Worm (Caenorhabditis elegans) whole organism, midembryonic: ENCODE data around the gene F59B2.14.

Experiments used
- T22C8.4 ChIP-seq: fragments of 200-800 bp; sonication (Bioruptor generic); IDR thresholded peaks from 2 replicates; pipeline ENCODE4 v1.3.6; 2022; ENCODE audit warnings: missing genetic modification characterization, missing compliant biosample characterization
- cog-1 ChIP-seq: sonication (generic microtip); optimal IDR thresholded peaks from 2 replicates; lab custom pipeline; 2016; ENCODE audit warnings: missing genetic modification characterization, missing compliant biosample characterization
- flt-1 ChIP-seq: fragments of 200-800 bp; sonication (Bioruptor generic); IDR thresholded peaks from 2 replicates; pipeline ENCODE4 v1.3.6; 2022; ENCODE audit warnings: missing genetic modification characterization, missing compliant biosample characterization
- klf-2 ChIP-seq: fragments of 200-800 bp; sonication (Bioruptor generic); conservative IDR thresholded peaks from 2 replicates; pipeline ENCODE4 v1.3.6; 2022; ENCODE audit warnings: missing genetic modification reagents, missing genetic modification characterization, missing compliant biosample characterization
- med-1 ChIP-seq: sonication (generic microtip); optimal IDR thresholded peaks from 2 replicates; lab custom pipeline; 2017; ENCODE audit warnings: missing genetic modification characterization, mild to moderate bottlenecking, missing compliant biosample characterization, antibody characterized with exemption, missing genetic modification reagents; ENCODE audit not compliant: insufficient read depth
- ref-1 ChIP-seq: fragments of 200-800 bp; sonication (Bioruptor generic); conservative IDR thresholded peaks from 2 replicates; pipeline ENCODE4 v1.3.6; 2022; ENCODE audit warnings: missing genetic modification reagents, missing genetic modification characterization, missing compliant biosample characterization
- tab-1 ChIP-seq: fragments of 200-800 bp; sonication (Bioruptor generic); IDR thresholded peaks from 2 replicates; pipeline ENCODE4 v1.3.6; 2022; ENCODE audit warnings: missing genetic modification characterization, missing compliant biosample characterization
- ztf-23 ChIP-seq: fragments of 200-800 bp; sonication (Bioruptor generic); IDR thresholded peaks from 2 replicates; pipeline ENCODE4 v1.3.6; 2022; ENCODE audit warnings: missing genetic modification reagents, missing genetic modification characterization, missing compliant biosample characterization
- ztf-29 ChIP-seq: fragments of 200-800 bp; sonication (Bioruptor generic); IDR thresholded peaks from 2 replicates; pipeline ENCODE4 v1.3.6; 2022; ENCODE audit warnings: missing genetic modification reagents, missing genetic modification characterization, missing compliant biosample characterization

Gene F59B2.14

ce11 chrIII:9022535-9022934 is at the start of gene F59B2.14:
Gene F59B2.14, minus strand, starts transcription at chrIII:9022635.
- TF ChIP-seq ztf-29 (GFP tag; lab: Robert Waterston, UW): no peak
- TF ChIP-seq tab-1: no peak
- no peak for TF ChIP-seq flt-1 (GFP tag; lab: Robert Waterston, UW)
- no peak for TF ChIP-seq T22C8.4 (GFP tag; lab: Robert Waterston, UW)
- no peak for TF ChIP-seq klf-2 (GFP tag; lab: Robert Waterston, UW)
- TF ChIP-seq cog-1 (tag; lab: Kevin White, UChicago): no peak
- no peak for TF ChIP-seq ref-1 (GFP tag; lab: Robert Waterston, UW)
- no peak for TF ChIP-seq ztf-23 (GFP tag; lab: Robert Waterston, UW)
- TF ChIP-seq med-1 (GFP tag; lab: Kevin White, UChicago): no peak

- TF ChIP-seq ztf-23 (GFP tag; lab: Robert Waterston, UW) (no peak), flt-1 (GFP tag; lab: Robert Waterston, UW) (no peak), klf-2 (GFP tag; lab: Robert Waterston, UW) (no peak), ztf-29 (GFP tag; lab: Robert Waterston, UW) (no peak), ref-1 (GFP tag; lab: Robert Waterston, UW) (no peak), T22C8.4 (GFP tag; lab: Robert Waterston, UW) (no peak), tab-1 (no peak), cog-1 (tag; lab: Kevin White, UChicago) (no peak), med-1 (GFP tag; lab: Kevin White, UChicago) (no peak)
These were observed 48.9 kb upstream of the F59B2.14 start, which contains the start of gene lin-12 for ce11 chrIII:9071372-9071771. Gene lin-12, minus strand, starts transcription at chrIII:9071472.

ce11 chrIII:9069712-9070111 is 47.3 kb upstream of the F59B2.14 start:
- TF ChIP-seq med-1 (GFP tag; lab: Kevin White, UChicago) (no peak), T22C8.4 (GFP tag; lab: Robert Waterston, UW) (no peak)

- TF ChIP-seq ztf-29 (GFP tag; lab: Robert Waterston, UW) (no peak), T22C8.4 (GFP tag; lab: Robert Waterston, UW) (no peak), flt-1 (GFP tag; lab: Robert Waterston, UW) (no peak), ref-1 (GFP tag; lab: Robert Waterston, UW) (no peak), ztf-23 (GFP tag; lab: Robert Waterston, UW) (no peak), med-1 (GFP tag; lab: Kevin White, UChicago) (no peak), tab-1 (no peak), cog-1 (tag; lab: Kevin White, UChicago) (no peak), klf-2 (GFP tag; lab: Robert Waterston, UW) (no peak)
These were observed 37.8 kb upstream of the F59B2.14 start for ce11 chrIII:9060267-9060666.

ce11 chrIII:9058959-9059534 is 36.6 kb upstream of the F59B2.14 start, which contains the start of gene gst-1:
Gene gst-1, plus strand, starts transcription at chrIII:9059331.
- TF ChIP-seq med-1 (GFP tag; lab: Kevin White, UChicago) (no peak), ztf-29 (GFP tag; lab: Robert Waterston, UW) (no peak), ref-1 (GFP tag; lab: Robert Waterston, UW) (no peak), ztf-23 (GFP tag; lab: Robert Waterston, UW) (no peak), tab-1 (no peak), flt-1 (GFP tag; lab: Robert Waterston, UW) (no peak), T22C8.4 (GFP tag; lab: Robert Waterston, UW) (no peak), klf-2 (GFP tag; lab: Robert Waterston, UW) (no peak), cog-1 (tag; lab: Kevin White, UChicago) (no peak)

- TF ChIP-seq med-1 (GFP tag; lab: Kevin White, UChicago) (no peak), cog-1 (tag; lab: Kevin White, UChicago) (no peak), tab-1 (no peak), flt-1 (GFP tag; lab: Robert Waterston, UW) (no peak), T22C8.4 (GFP tag; lab: Robert Waterston, UW) (no peak), ztf-29 (GFP tag; lab: Robert Waterston, UW) (no peak), ref-1 (GFP tag; lab: Robert Waterston, UW) (no peak), klf-2 (GFP tag; lab: Robert Waterston, UW) (no peak), ztf-23 (GFP tag; lab: Robert Waterston, UW) (no peak)
These were observed 32.1 kb upstream of the F59B2.14 start, which contains the start of gene cls-2 for ce11 chrIII:9054414-9055147. Gene cls-2, plus strand, starts transcription at chrIII:9055048.

- TF ChIP-seq klf-2 (GFP tag; lab: Robert Waterston, UW) (no peak), T22C8.4 (GFP tag; lab: Robert Waterston, UW) (peak; percentile 52; the same call in 1 of the 2 replicates), flt-1 (GFP tag; lab: Robert Waterston, UW) (peak; percentile 78), ref-1 (GFP tag; lab: Robert Waterston, UW) (no peak), ztf-29 (GFP tag; lab: Robert Waterston, UW) (no peak), ztf-23 (GFP tag; lab: Robert Waterston, UW) (peak; percentile 81)
These were observed 31.4 kb upstream of the F59B2.14 start, which contains the start of gene R107.5 for ce11 chrIII:9053740-9054252. Gene R107.5, minus strand, starts transcription at chrIII:9053790.

ce11 chrIII:9053263-9053662 is 30.8 kb upstream of the F59B2.14 start:
- TF ChIP-seq klf-2 (GFP tag; lab: Robert Waterston, UW): no peak
- TF ChIP-seq tab-1: no peak
- TF ChIP-seq flt-1 (GFP tag; lab: Robert Waterston, UW): no peak
- no peak for TF ChIP-seq ztf-23 (GFP tag; lab: Robert Waterston, UW)
- TF ChIP-seq ztf-29 (GFP tag; lab: Robert Waterston, UW): no peak
- TF ChIP-seq cog-1 (tag; lab: Kevin White, UChicago): no peak
- no peak for TF ChIP-seq med-1 (GFP tag; lab: Kevin White, UChicago)
- TF ChIP-seq ref-1 (GFP tag; lab: Robert Waterston, UW): no peak
